Fruit fly (Drosophila melanogaster): ENCODE data around the gene CG32263.

The CG32263 gene

dm6 chr3L:3798488-3798887 lies 12.4 kb downstream of the CG32263 start (continued):
- TF ChIP-seq CG17385 (GFP tag; optimal IDR thresholded peaks at IDR 0.05), result peak; percentile 2
- peak; percentile 38; the same call in 1 of the 2 replicates for TF ChIP-seq CG14014 (GFP tag; IDR thresholded peaks at IDR 0.05)
- no peak for TF ChIP-seq H15 (GFP tag; IDR thresholded peaks at IDR 0.05)
- peak in 1 of 2 experiments; percentile 42 for TF ChIP-seq Hr51 (GFP tag; optimal IDR thresholded peaks at IDR 0.05)
- TF ChIP-seq Ssrp (tag; optimal IDR thresholded peaks at IDR 0.05), result peak; percentile 3
- peak; percentile 7 for TF ChIP-seq Hr3 (GFP tag; optimal IDR thresholded peaks at IDR 0.05)
- peak; percentile 18 for TF ChIP-seq CG2678 (tag; optimal IDR thresholded peaks at IDR 0.05)
- TF ChIP-seq prd (optimal IDR thresholded peaks at IDR 0.05), result no peak
- TF ChIP-seq prd (GFP tag; IDR thresholded peaks at IDR 0.05), result 0 out of 3 replicates have a peak, but pooled peaks have one; percentile 25
- no peak for TF ChIP-seq zfh1 (GFP tag; IDR thresholded peaks at IDR 0.05)
- no peak for TF ChIP-seq CG11247 (GFP tag; IDR thresholded peaks at IDR 0.05)
- no peak for TF ChIP-seq grn (GFP tag; optimal IDR thresholded peaks at IDR 0.05)
- 0 out of 3 replicates have a peak, but pooled peaks have one; percentile 11 for TF ChIP-seq CG17361 (GFP tag; IDR thresholded peaks at IDR 0.05)
- no peak for TF ChIP-seq dm (GFP tag; optimal IDR thresholded peaks at IDR 0.05)
- peak; percentile 4 for TF ChIP-seq Xbp1 (GFP tag; optimal IDR thresholded peaks at IDR 0.05)
- TF ChIP-seq CG12391 (tag; optimal IDR thresholded peaks at IDR 0.05), result peak; percentile 14
- 0 out of 2 replicates have a peak, but pooled peaks have one; percentile 25 for TF ChIP-seq ranshi (GFP tag; IDR thresholded peaks at IDR 0.05)
- peak; percentile 5 for TF ChIP-seq CG2120 (GFP tag; optimal IDR thresholded peaks at IDR 0.05)
- no peak for TF ChIP-seq gcm2 (GFP tag; optimal IDR thresholded peaks at IDR 0.05)
- TF ChIP-seq CG15269 (tag; optimal IDR thresholded peaks at IDR 0.05), result peak; percentile 28
- peak; percentile 20 for TF ChIP-seq CG13424 (tag; optimal IDR thresholded peaks at IDR 0.05)
- no peak for TF ChIP-seq CG1024 (GFP tag; IDR thresholded peaks at IDR 0.05)
- peak; percentile 16 for TF ChIP-seq tio (GFP tag; optimal IDR thresholded peaks at IDR 0.05)
- TF ChIP-seq gem (tag; optimal IDR thresholded peaks at IDR 0.05), result peak; percentile 51
- peak; percentile 28 for TF ChIP-seq CG30403 (GFP tag; optimal IDR thresholded peaks at IDR 0.05)
- no peak for TF ChIP-seq Awh (GFP tag; IDR thresholded peaks at IDR 0.05)
- peak; percentile 21; the same call in 1 of the 2 replicates for TF ChIP-seq HLH3B (GFP tag; IDR thresholded peaks at IDR 0.05)

- TF ChIP-seq CG15601 (tag; optimal IDR thresholded peaks at IDR 0.05), result no peak
- TF ChIP-seq CG17186 (GFP tag; optimal IDR thresholded peaks at IDR 0.05), result no peak
- no peak for TF ChIP-seq Atf-2 (GFP tag; optimal IDR thresholded peaks at IDR 0.05)
- no peak for TF ChIP-seq Rx (GFP tag; IDR thresholded peaks at IDR 0.05)
- no peak for TF ChIP-seq CG8924 (tag; optimal IDR thresholded peaks at IDR 0.05)
- no peak for TF ChIP-seq tio (GFP tag; optimal IDR thresholded peaks at IDR 0.05)
- no peak for TF ChIP-seq CG10267 (tag; optimal IDR thresholded peaks at IDR 0.05)
- TF ChIP-seq her (GFP tag; optimal IDR thresholded peaks at IDR 0.05), result no peak
- TF ChIP-seq unpg (GFP tag; optimal IDR thresholded peaks at IDR 0.05), result peak; percentile 1
- TF ChIP-seq Nf-YA (GFP tag; IDR thresholded peaks at IDR 0.05), result no peak
- no peak for TF ChIP-seq caup (GFP tag; optimal IDR thresholded peaks at IDR 0.05; ENCODE audit: severe bottlenecking)
- no peak for TF ChIP-seq Fer1 (GFP tag; optimal IDR thresholded peaks at IDR 0.05)
- no peak for TF ChIP-seq salm (tag; optimal IDR thresholded peaks at IDR 0.05)
- no peak for TF ChIP-seq CG8944 (GFP tag; optimal IDR thresholded peaks at IDR 0.05)
- TF ChIP-seq Doc3 (GFP tag; IDR thresholded peaks at IDR 0.05; ENCODE audit: partially characterized antibody), result no peak
- no peak for TF ChIP-seq twi (tag; optimal IDR thresholded peaks at IDR 0.05)
- no peak for TF ChIP-seq Spps (tag; optimal IDR thresholded peaks at IDR 0.05)
- TF ChIP-seq NK7.1 (GFP tag; optimal IDR thresholded peaks at IDR 0.05), result no peak
- TF ChIP-seq Hr51 (GFP tag; optimal IDR thresholded peaks at IDR 0.05), result peak in 1 of 2 experiments; percentile 15
- no peak for TF ChIP-seq sd (tag; optimal IDR thresholded peaks at IDR 0.05)
- TF ChIP-seq prd (optimal IDR thresholded peaks at IDR 0.05), result no peak
- no peak for TF ChIP-seq prd (GFP tag; IDR thresholded peaks at IDR 0.05)
- TF ChIP-seq CG16779 (GFP tag; IDR thresholded peaks at IDR 0.05), result no peak
- TF ChIP-seq gt (GFP tag; IDR thresholded peaks at IDR 0.05), result no peak
- peak; percentile 6 for TF ChIP-seq Oli (tag; optimal IDR thresholded peaks at IDR 0.05)
- peak; percentile 26 for TF ChIP-seq CG2120 (GFP tag; optimal IDR thresholded peaks at IDR 0.05)
- TF ChIP-seq CG12769 (tag; optimal IDR thresholded peaks at IDR 0.05), result peak; percentile 18
- 0 out of 2 replicates have a peak, but pooled peaks have one; percentile 12 for TF ChIP-seq Rfx (GFP tag; IDR thresholded peaks at IDR 0.05)
- TF ChIP-seq CG13624 (GFP tag; optimal IDR thresholded peaks at IDR 0.05), result no peak
These were observed 13.2 kb downstream of the CG32263 start for dm6 chr3L:3797681-3798080.

All from whole organism, embryonic.